Worm (Caenorhabditis elegans): Measurements from ENCODE around the gene T03F7.5.
A peak's percentile ranks its signal among the peaks of the same experiment; 100 is the strongest.
"Not testable (repeated sequence)": the region's sequence is repeated elsewhere in the genome, so short reads cannot be mapped to it uniquely, and the experiment has no call there.

The T03F7.5 gene

DNA sequence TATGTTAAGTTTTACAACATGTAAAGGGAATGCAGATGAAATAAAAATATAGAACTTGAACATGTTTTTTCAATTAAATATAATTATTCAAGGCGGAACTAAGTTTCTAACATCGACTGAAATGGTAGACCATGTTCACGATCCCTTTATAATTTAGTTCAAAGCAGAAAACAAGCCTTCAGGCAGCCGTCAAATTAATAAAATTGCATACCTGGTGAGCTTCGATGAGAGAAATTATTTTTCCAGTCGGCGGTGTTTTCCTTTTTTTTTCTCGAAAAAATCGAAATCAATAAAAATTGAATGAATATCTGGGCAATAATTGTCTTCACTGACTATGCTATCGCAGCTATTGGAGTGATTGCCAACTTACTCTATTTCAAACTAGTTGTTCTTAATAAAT lies 7.6 kb downstream of the T03F7.5 start, which contains the start of gene C03E10.1:
Gene C03E10.1, plus strand, starts transcription at position 301 of the 400 bp plus-strand sequence.
- no peak for TF ChIP-seq ceh-9 (tag; optimal IDR thresholded peaks at IDR 0.05)
- no peak for TF ChIP-seq zag-1 (tag; optimal IDR thresholded peaks at IDR 0.05)
- no peak for TF ChIP-seq tbx-2 (tag; optimal IDR thresholded peaks at IDR 0.05)
- TF ChIP-seq ceh-16 (tag; optimal IDR thresholded peaks at IDR 0.05) = no peak
- TF ChIP-seq ceh-28 (tag; optimal IDR thresholded peaks at IDR 0.05) = no peak
- no peak for TF ChIP-seq nhr-25 (tag; optimal IDR thresholded peaks at IDR 0.05)
- no peak for TF ChIP-seq pqm-1 (tag; optimal IDR thresholded peaks at IDR 0.05)
- TF ChIP-seq snpc-4 (tag; optimal IDR thresholded peaks at IDR 0.05) = no peak
- no peak for TF ChIP-seq nhr-28 (tag; optimal IDR thresholded peaks at IDR 0.05)
- TF ChIP-seq nhr-77 (tag; optimal IDR thresholded peaks at IDR 0.05) = no peak
- TF ChIP-seq fos-1 (tag; optimal IDR thresholded peaks at IDR 0.05) = no peak
- no peak for TF ChIP-seq nhr-12 (tag; optimal IDR thresholded peaks at IDR 0.05)
- TF ChIP-seq ztf-4 (tag; optimal IDR thresholded peaks at IDR 0.05) = no peak
- no peak for TF ChIP-seq nhr-67 (tag; optimal IDR thresholded peaks at IDR 0.05)
- no peak for TF ChIP-seq R02D3.7 (tag; optimal IDR thresholded peaks at IDR 0.05)

- TF ChIP-seq lsy-12, ceh-82, ztf-11 (tag; optimal IDR thresholded peaks at IDR 0.05): not testable (repeated sequence)
These were observed 12.4 kb downstream of the T03F7.5 start, which contains the start of gene C03E10.3 for ce11 chrV:11286114-11286513. C03E10.3 (plus strand) TSS chrV:11286414.

- TF ChIP-seq tbx-2 (tag; optimal IDR thresholded peaks at IDR 0.05) = no peak
- no peak for TF ChIP-seq ztf-11 (tag; optimal IDR thresholded peaks at IDR 0.05)
- TF ChIP-seq ceh-9 (tag; optimal IDR thresholded peaks at IDR 0.05) = no peak
- TF ChIP-seq skn-1 (tag; optimal IDR thresholded peaks at IDR 0.05) = no peak
- TF ChIP-seq eor-1 (tag; optimal IDR thresholded peaks at IDR 0.05) = no peak
- TF ChIP-seq nhr-23 (tag; optimal IDR thresholded peaks at IDR 0.05) = no peak
- no peak for TF ChIP-seq ama-1 (optimal IDR thresholded peaks at IDR 0.05)
- TF ChIP-seq pqm-1 (tag; optimal IDR thresholded peaks at IDR 0.05) = no peak
- TF ChIP-seq aly-2 (tag; optimal IDR thresholded peaks at IDR 0.05) = no peak
- no peak for TF ChIP-seq nhr-11 (tag; optimal IDR thresholded peaks at IDR 0.05)
- no peak for TF ChIP-seq fos-1 (tag; optimal IDR thresholded peaks at IDR 0.05)
- TF ChIP-seq egl-27 (tag; optimal IDR thresholded peaks at IDR 0.05) = no peak
- no peak for TF ChIP-seq egl-5 (tag; optimal IDR thresholded peaks at IDR 0.05)
- no peak for TF ChIP-seq elt-2 (tag; optimal IDR thresholded peaks at IDR 0.05)
These were observed 16.3 kb downstream of the T03F7.5 start, which contains the start of gene gly-20 for ce11 chrV:11282272-11282671. gly-20 (plus strand) TSS chrV:11282572.

ce11 chrV:11281414-11282209 lies 16.9 kb downstream of the T03F7.5 start:
- no peak for TF ChIP-seq mdl-1 (tag; optimal IDR thresholded peaks at IDR 0.05)
- no peak for TF ChIP-seq zag-1 (tag; optimal IDR thresholded peaks at IDR 0.05)
- peak; percentile 33 for TF ChIP-seq nhr-23 (tag; optimal IDR thresholded peaks at IDR 0.05)
- TF ChIP-seq nfya-1 (tag; optimal IDR thresholded peaks at IDR 0.05; ENCODE audit: insufficient read depth) = no peak
- no peak for TF ChIP-seq pqm-1 (tag; optimal IDR thresholded peaks at IDR 0.05)
- no peak for TF ChIP-seq nhr-76 (tag; optimal IDR thresholded peaks at IDR 0.05)
- TF ChIP-seq mml-1 (tag; optimal IDR thresholded peaks at IDR 0.05) = no peak
- peak; percentile 28 for TF ChIP-seq R02D3.7 (tag; optimal IDR thresholded peaks at IDR 0.05)
- no peak for TF ChIP-seq lin-39 (tag; optimal IDR thresholded peaks at IDR 0.05)
- no peak for TF ChIP-seq aly-2 (tag; optimal IDR thresholded peaks at IDR 0.05)
- no peak for TF ChIP-seq ama-1 (optimal IDR thresholded peaks at IDR 0.05)
- TF ChIP-seq egl-27 (tag; optimal IDR thresholded peaks at IDR 0.05) = no peak
- TF ChIP-seq elt-2 (tag; optimal IDR thresholded peaks at IDR 0.05) = no peak
- TF ChIP-seq eor-1 (tag; optimal IDR thresholded peaks at IDR 0.05) = no peak
- TF ChIP-seq nhr-25 (tag; optimal IDR thresholded peaks at IDR 0.05) = peak; percentile 45
- TF ChIP-seq nhr-67 (tag; optimal IDR thresholded peaks at IDR 0.05) = no peak
- no peak for TF ChIP-seq lsy-12 (tag; optimal IDR thresholded peaks at IDR 0.05)
- peak; percentile 20 for TF ChIP-seq hmg-11 (tag; optimal IDR thresholded peaks at IDR 0.05)
- TF ChIP-seq ceh-28 (tag; optimal IDR thresholded peaks at IDR 0.05) = peak; percentile 49
- no peak for TF ChIP-seq unc-39 (tag; optimal IDR thresholded peaks at IDR 0.05)
- peak; percentile 39 for TF ChIP-seq pha-4 (tag; optimal IDR thresholded peaks at IDR 0.05)
- TF ChIP-seq unc-62 (GFP tag; optimal IDR thresholded peaks at IDR 0.05) = no peak
- no peak for TF ChIP-seq ztf-4 (tag; optimal IDR thresholded peaks at IDR 0.05)
- TF ChIP-seq tbx-2 (tag; optimal IDR thresholded peaks at IDR 0.05) = no peak
